Comparison of ENCODE assay signal across 3 fruit fly cellular contexts in the genomic region with DNA sequence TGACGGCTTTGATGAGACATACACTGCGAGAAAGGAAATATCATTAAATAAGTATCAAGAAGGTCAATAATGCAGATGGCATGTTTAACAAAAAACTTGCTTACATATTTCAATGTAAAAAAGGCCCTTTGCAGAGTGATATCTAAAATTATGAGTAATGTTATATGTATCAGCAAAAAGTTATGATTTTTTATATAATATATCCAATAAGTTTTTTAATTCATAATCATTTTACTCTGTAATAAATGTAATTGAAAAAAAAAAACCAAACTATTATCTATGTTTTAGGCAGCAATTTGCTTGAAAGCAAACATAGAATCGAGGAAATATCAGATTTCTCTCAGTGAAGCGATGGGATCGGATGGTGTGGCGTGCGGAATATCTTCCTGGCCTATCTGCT.
TF ChIP-seq lines count a peak whose summit lies in the region.

No protein-coding gene starts in this region.

- TF ChIP-seq CTCF in whole organism, embryonic (GFP tag; optimal IDR thresholded peaks at IDR 0.05; lab: Kevin White, UChicago) = no peak

TF ChIP-seq in whole organism, embryonic, 481 proteins besides CTCF, POLR2A, EP300 and RAD21:
- TF ChIP-seq Blimp-1 (GFP tag; optimal IDR thresholded peaks at IDR 0.05; lab: Kevin White, UChicago) (peak; percentile 7), fd3F (GFP tag; optimal IDR thresholded peaks at IDR 0.05; lab: Kevin White, UChicago) (no peak), CG18262 (tag; optimal IDR thresholded peaks at IDR 0.05; lab: Kevin White, UChicago) (peak; percentile 58), Ssrp (tag; optimal IDR thresholded peaks at IDR 0.05; lab: Kevin White, UChicago) (peak; percentile 2), HHEX (GFP tag; optimal IDR thresholded peaks at IDR 0.05; lab: Kevin White, UChicago) (no peak), gem (tag; optimal IDR thresholded peaks at IDR 0.05; lab: Kevin White, UChicago) (peak; percentile 41), CG31388 (GFP tag; optimal IDR thresholded peaks at IDR 0.05; lab: Kevin White, UChicago) (no peak), CG2712 (tag; optimal IDR thresholded peaks at IDR 0.05; lab: Kevin White, UChicago) (peak; percentile 43), CG9727 (GFP tag; optimal IDR thresholded peaks at IDR 0.05; lab: Kevin White, UChicago) (peak; percentile 36), CG12391 (tag; optimal IDR thresholded peaks at IDR 0.05; lab: Kevin White, UChicago) (peak; percentile 1), CG10979 (tag; optimal IDR thresholded peaks at IDR 0.05; lab: Kevin White, UChicago) (peak; percentile 54), bcd (GFP tag; optimal IDR thresholded peaks at IDR 0.05; lab: Kevin White, UChicago) (no peak), phol (tag; optimal IDR thresholded peaks at IDR 0.05; lab: Kevin White, UChicago) (peak; percentile 34), lola (GFP tag; optimal IDR thresholded peaks at IDR 0.05; lab: Kevin White, UChicago) (peak in 1 of 3 experiments; percentile 48), sc (optimal IDR thresholded peaks at IDR 0.05; lab: Kevin White, UChicago) (no peak), sc (GFP tag; optimal IDR thresholded peaks at IDR 0.05; lab: Kevin White, UChicago) (no peak), CG7839 (tag; optimal IDR thresholded peaks at IDR 0.05; lab: Kevin White, UChicago) (peak; percentile 28), D (optimal IDR thresholded peaks at IDR 0.05; lab: Kevin White, UChicago) (no peak), D (GFP tag; optimal IDR thresholded peaks at IDR 0.05; lab: Kevin White, UChicago) (peak; percentile 24), dmrt11E (tag; optimal IDR thresholded peaks at IDR 0.05; lab: Kevin White, UChicago) (peak; percentile 44), D19A (tag; optimal IDR thresholded peaks at IDR 0.05; lab: Kevin White, UChicago) (peak; percentile 7), CG14710 (tag; optimal IDR thresholded peaks at IDR 0.05; lab: Kevin White, UChicago) (peak; percentile 37), CG11504 (tag; optimal IDR thresholded peaks at IDR 0.05; lab: Kevin White, UChicago) (peak; percentile 54), bsh (GFP tag; optimal IDR thresholded peaks at IDR 0.05; lab: Kevin White, UChicago) (peak in 1 of 2 experiments; percentile 22), nmo (GFP tag; optimal IDR thresholded peaks at IDR 0.05; lab: Kevin White, UChicago) (peak; percentile 30)

TF ChIP-seq in whole organism, prepupa, 60 proteins besides CTCF, POLR2A, EP300 and RAD21:
- TF ChIP-seq CG3032 (tag; optimal IDR thresholded peaks at IDR 0.05; lab: Kevin White, UChicago) = no peak
- TF ChIP-seq fkh (GFP tag; optimal IDR thresholded peaks at IDR 0.05; lab: Kevin White, UChicago) = no peak
- TF ChIP-seq Met (GFP tag; optimal IDR thresholded peaks at IDR 0.05; lab: Kevin White, UChicago) = no peak
- no peak for TF ChIP-seq dac (GFP tag; optimal IDR thresholded peaks at IDR 0.05; lab: Kevin White, UChicago)
- TF ChIP-seq Blimp-1 (GFP tag; optimal IDR thresholded peaks at IDR 0.05; lab: Kevin White, UChicago) = no peak
- no peak for TF ChIP-seq CG7368 (GFP tag; optimal IDR thresholded peaks at IDR 0.05; lab: Kevin White, UChicago)
- no peak for TF ChIP-seq CG31627 (GFP tag; optimal IDR thresholded peaks at IDR 0.05; lab: Kevin White, UChicago)
- TF ChIP-seq CG6854 (GFP tag; optimal IDR thresholded peaks at IDR 0.05; lab: Kevin White, UChicago) = no peak
- no peak for TF ChIP-seq CG16779 (tag; optimal IDR thresholded peaks at IDR 0.05; lab: Kevin White, UChicago)
- peak; percentile 0 for TF ChIP-seq acj6 (GFP tag; optimal IDR thresholded peaks at IDR 0.05; lab: Kevin White, UChicago)
- no peak for TF ChIP-seq Sox15 (GFP tag; optimal IDR thresholded peaks at IDR 0.05; lab: Kevin White, UChicago)
- peak; percentile 16 for TF ChIP-seq achi (GFP tag; optimal IDR thresholded peaks at IDR 0.05; lab: Kevin White, UChicago)
- no peak for TF ChIP-seq CG9139 (GFP tag; optimal IDR thresholded peaks at IDR 0.05; lab: Kevin White, UChicago)
- no peak for TF ChIP-seq Sox102F (GFP tag; optimal IDR thresholded peaks at IDR 0.05; lab: Kevin White, UChicago)
- no peak for TF ChIP-seq Gug (GFP tag; IDR thresholded peaks at IDR 0.05; lab: Robert Waterston, UW)
- no peak for TF ChIP-seq fd85E (GFP tag; optimal IDR thresholded peaks at IDR 0.05; lab: Kevin White, UChicago)
- TF ChIP-seq esn (GFP tag; optimal IDR thresholded peaks at IDR 0.05; lab: Kevin White, UChicago) = no peak
- peak; percentile 14 for TF ChIP-seq CG10631 (GFP tag; optimal IDR thresholded peaks at IDR 0.05; lab: Kevin White, UChicago)
- no peak for TF ChIP-seq topi (GFP tag; optimal IDR thresholded peaks at IDR 0.05; lab: Kevin White, UChicago)
- TF ChIP-seq CG10669 (GFP tag; optimal IDR thresholded peaks at IDR 0.05; lab: Kevin White, UChicago) = no peak
- TF ChIP-seq Eip78C (GFP tag; lab: Kevin White, UChicago) = no peak
- TF ChIP-seq dsx (GFP tag; optimal IDR thresholded peaks at IDR 0.05; lab: Kevin White, UChicago; ENCODE audit: poor library complexity, severe bottlenecking) = no peak
- TF ChIP-seq lz (GFP tag; optimal IDR thresholded peaks at IDR 0.05; lab: Kevin White, UChicago) = no peak
- TF ChIP-seq Ets21C (GFP tag; optimal IDR thresholded peaks at IDR 0.05; lab: Kevin White, UChicago) = no peak

TF ChIP-seq in whole organism, pupa, 21 proteins besides CTCF, POLR2A, EP300 and RAD21:
- peak; percentile 41 for TF ChIP-seq CG8159 (tag; optimal IDR thresholded peaks at IDR 0.05; lab: Kevin White, UChicago)
- TF ChIP-seq rn (GFP tag; IDR thresholded peaks at IDR 0.05; lab: Robert Waterston, UW) = no peak
- no peak for TF ChIP-seq gl (tag; optimal IDR thresholded peaks at IDR 0.05; lab: Kevin White, UChicago)

Comparison
In these comparisons a context has a peak if more than half of its experiments do, and no peak if none do; other contexts are left out.
1. Of the 7 proteins assayed by ChIP-seq in both whole organism, embryonic and whole organism, prepupa: peak only in whole organism, embryonic: Blimp-1; only in whole organism, prepupa: none; in both: none; in neither: 6.